Worm (Caenorhabditis elegans): ENCODE measurements around the gene pro-1.

ce11 chrII:10529218-10529751, 12.5 kb downstream of the pro-1 start:
- TF ChIP-seq T22C8.4 (GFP tag; IDR thresholded peaks at IDR 0.05) (no peak), ref-1 (GFP tag; conservative IDR thresholded peaks at IDR 0.05) (no peak), ztf-23 (GFP tag; IDR thresholded peaks at IDR 0.05) (no peak), flt-1 (GFP tag; IDR thresholded peaks at IDR 0.05) (no peak), cog-1 (tag; optimal IDR thresholded peaks at IDR 0.05) (no peak), ztf-29 (GFP tag; IDR thresholded peaks at IDR 0.05) (no peak)

All from whole organism, midembryonic.